Worm (Caenorhabditis elegans): ENCODE data around the gene C56G2.22.

ce11 chrIII:6298131-6298530 is 48.1 kb upstream of the C56G2.22 start, which contains the start of gene F47D12.3:
- TF ChIP-seq mab-5 (tag; optimal IDR thresholded peaks at IDR 0.05) (no peak), flh-1 (GFP tag; optimal IDR thresholded peaks at IDR 0.05) (no peak), lsy-2 (tag; optimal IDR thresholded peaks at IDR 0.05) (no peak), hlh-1 (tag; optimal IDR thresholded peaks at IDR 0.05) (no peak)
